Worm (Caenorhabditis elegans): Measurements from ENCODE around the gene F44E5.15.

Gene F44E5.15

ce11 chrII:11725615-11726014 lies 46.8 kb upstream of the F44E5.15 start:
- TF ChIP-seq aly-2 (tag; optimal IDR thresholded peaks at IDR 0.05) (no peak), fos-1 (tag; optimal IDR thresholded peaks at IDR 0.05) (no peak), unc-55 (GFP tag; optimal IDR thresholded peaks at IDR 0.05) (no peak)

- TF ChIP-seq lin-13 (GFP tag; optimal IDR thresholded peaks at IDR 0.05) (no peak), unc-55 (GFP tag; optimal IDR thresholded peaks at IDR 0.05) (no peak), ceh-16 (tag; optimal IDR thresholded peaks at IDR 0.05) (no peak), ztf-4 (tag; optimal IDR thresholded peaks at IDR 0.05) (peak; percentile 38)
Measured at ce11 chrII:11726470-11727106, 45.9 kb upstream of the F44E5.15 start, which contains the start of gene F13D12.5. Gene F13D12.5, plus strand, starts transcription at chrII:11726814.

DNA sequence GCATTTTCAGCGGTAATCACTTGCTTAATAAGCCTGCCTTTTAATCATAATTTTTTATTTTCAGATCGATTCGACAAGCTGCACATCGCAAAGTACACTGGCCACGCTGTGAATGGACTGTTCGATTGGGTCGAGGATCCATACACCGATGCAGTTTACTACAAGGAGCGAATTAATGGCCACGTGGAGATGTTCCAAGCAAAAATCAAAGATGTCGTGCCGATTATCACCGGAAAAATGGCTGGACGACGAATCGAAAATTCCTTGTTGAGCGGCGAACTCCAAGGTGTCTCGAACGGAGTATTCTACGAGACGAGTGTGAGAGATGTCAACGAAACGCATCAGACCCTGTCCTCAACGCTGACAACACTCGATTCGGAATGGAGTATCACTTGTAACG lies 45.0 kb upstream of the F44E5.15 start:
- TF ChIP-seq nhr-25 (tag; optimal IDR thresholded peaks at IDR 0.05) (no peak), nhr-129 (tag; optimal IDR thresholded peaks at IDR 0.05) (no peak), lsy-2 (tag; optimal IDR thresholded peaks at IDR 0.05) (no peak), nhr-10 (tag; optimal IDR thresholded peaks at IDR 0.05) (no peak), C34F6.9 (tag; optimal IDR thresholded peaks at IDR 0.05) (no peak), mdl-1 (tag; optimal IDR thresholded peaks at IDR 0.05) (no peak), snpc-4 (tag; optimal IDR thresholded peaks at IDR 0.05) (no peak), nhr-6 (tag; optimal IDR thresholded peaks at IDR 0.05) (no peak), ZK546.5 (tag; optimal IDR thresholded peaks at IDR 0.05) (no peak), mbf-1 (tag; optimal IDR thresholded peaks at IDR 0.05) (no peak), zag-1 (tag; optimal IDR thresholded peaks at IDR 0.05) (no peak), nhr-21 (tag; optimal IDR thresholded peaks at IDR 0.05) (no peak), crh-2 (tag; optimal IDR thresholded peaks at IDR 0.05) (no peak), skn-1 (tag; optimal IDR thresholded peaks at IDR 0.05) (no peak), lin-11 (tag; optimal IDR thresholded peaks at IDR 0.05) (no peak), Y55F3AM.14 (GFP tag; optimal IDR thresholded peaks at IDR 0.05) (no peak), ztf-4 (tag; optimal IDR thresholded peaks at IDR 0.05) (no peak), unc-39 (tag; optimal IDR thresholded peaks at IDR 0.05) (no peak), sem-4 (tag; optimal IDR thresholded peaks at IDR 0.05) (no peak)

DNA sequence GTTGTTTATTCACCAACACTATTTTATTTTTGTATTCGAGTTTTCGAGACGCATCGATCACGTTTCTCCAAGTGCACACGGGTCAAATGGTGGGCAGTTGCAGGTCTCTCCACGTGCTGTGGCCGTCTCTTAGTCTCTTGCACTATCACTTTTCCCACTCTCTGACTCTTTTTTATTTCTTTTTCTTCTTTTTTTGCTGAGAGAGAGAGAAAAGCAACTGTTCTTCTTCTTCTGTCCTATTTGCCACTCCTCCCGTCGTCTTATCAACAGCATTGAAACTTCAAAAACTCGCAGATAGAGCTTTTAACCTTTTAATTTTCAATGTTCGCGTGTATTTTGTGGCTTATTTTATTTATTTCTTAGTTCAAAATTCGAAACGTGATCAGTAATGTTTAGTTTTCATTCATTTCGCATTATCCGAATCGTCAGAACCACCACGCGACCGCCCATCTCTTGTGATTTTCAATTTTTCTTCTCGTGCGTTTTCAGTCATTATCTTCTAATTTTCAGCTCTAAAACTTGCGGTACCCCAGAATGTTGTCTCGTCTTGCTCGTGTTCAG lies 43.8 kb upstream of the F44E5.15 start, which contains the start of gene alh-8:
Gene alh-8 (plus strand): TSS at position 511 of the 561 bp plus-strand sequence.
- TF ChIP-seq C34F6.9 (tag; optimal IDR thresholded peaks at IDR 0.05) = peak; percentile 59
- TF ChIP-seq unc-62 (GFP tag; optimal IDR thresholded peaks at IDR 0.05) = no peak
- TF ChIP-seq nhr-237 (tag; optimal IDR thresholded peaks at IDR 0.05) = no peak
- peak; percentile 16 for TF ChIP-seq nhr-21 (tag; optimal IDR thresholded peaks at IDR 0.05)
- no peak for TF ChIP-seq mab-5 (tag; optimal IDR thresholded peaks at IDR 0.05)
- TF ChIP-seq elt-3 (tag; optimal IDR thresholded peaks at IDR 0.05) = no peak
- no peak for TF ChIP-seq sem-4 (tag; optimal IDR thresholded peaks at IDR 0.05)
- TF ChIP-seq Y55F3AM.14 (GFP tag; optimal IDR thresholded peaks at IDR 0.05) = peak; percentile 20
- TF ChIP-seq snpc-4 (tag; optimal IDR thresholded peaks at IDR 0.05) = no peak
- TF ChIP-seq sma-9 (GFP tag; optimal IDR thresholded peaks at IDR 0.05) = peak; percentile 85
- no peak for TF ChIP-seq sma-9 (tag; optimal IDR thresholded peaks at IDR 0.05)
- TF ChIP-seq ama-1 (optimal IDR thresholded peaks at IDR 0.05) = no peak
- TF ChIP-seq blmp-1 (tag; optimal IDR thresholded peaks at IDR 0.05; ENCODE audit: insufficient read depth) = no peak
- TF ChIP-seq unc-55 (GFP tag; optimal IDR thresholded peaks at IDR 0.05) = no peak
- no peak for TF ChIP-seq mbf-1 (tag; optimal IDR thresholded peaks at IDR 0.05)
- TF ChIP-seq lin-39 (tag; optimal IDR thresholded peaks at IDR 0.05) = no peak
- TF ChIP-seq F13H6.1 (tag; optimal IDR thresholded peaks at IDR 0.05) = peak; percentile 73
- peak; percentile 57 for TF ChIP-seq fos-1 (tag; optimal IDR thresholded peaks at IDR 0.05)
- peak in 1 of 2 experiments; percentile 63 for TF ChIP-seq lsy-2 (tag; optimal IDR thresholded peaks at IDR 0.05)
- TF ChIP-seq aly-2 (tag; optimal IDR thresholded peaks at IDR 0.05) = no peak
- TF ChIP-seq nhr-77 (tag; optimal IDR thresholded peaks at IDR 0.05) = no peak
- no peak for TF ChIP-seq R02D3.7 (tag; optimal IDR thresholded peaks at IDR 0.05)
- TF ChIP-seq alr-1 (tag; optimal IDR thresholded peaks at IDR 0.05) = no peak
- peak; percentile 91 for TF ChIP-seq mdl-1 (tag; optimal IDR thresholded peaks at IDR 0.05)
- peak; percentile 7 for TF ChIP-seq ztf-4 (tag; optimal IDR thresholded peaks at IDR 0.05)
- TF ChIP-seq skn-1 (tag; optimal IDR thresholded peaks at IDR 0.05) = no peak
- TF ChIP-seq crh-2 (tag; optimal IDR thresholded peaks at IDR 0.05) = peak; percentile 66
- TF ChIP-seq gmeb-1 (tag; optimal IDR thresholded peaks at IDR 0.05) = peak; percentile 44
- peak; percentile 8 for TF ChIP-seq nhr-25 (tag; optimal IDR thresholded peaks at IDR 0.05)
- peak; percentile 69 for TF ChIP-seq nhr-129 (tag; optimal IDR thresholded peaks at IDR 0.05)
- peak; percentile 33 for TF ChIP-seq sma-3 (GFP tag; optimal IDR thresholded peaks at IDR 0.05)
- TF ChIP-seq nhr-11 (tag; optimal IDR thresholded peaks at IDR 0.05) = no peak
- TF ChIP-seq unc-39 (tag; optimal IDR thresholded peaks at IDR 0.05) = no peak
- no peak for TF ChIP-seq nhr-23 (tag; optimal IDR thresholded peaks at IDR 0.05)
- peak; percentile 52 for TF ChIP-seq egl-27 (tag; optimal IDR thresholded peaks at IDR 0.05)
